Worm (Caenorhabditis elegans) whole organism, L3 larva: ENCODE data around the gene chil-21.

Source experiments
- ceh-28 ChIP-seq: fragments of 150-350 bp; optimal IDR thresholded peaks from 2 replicates; lab custom pipeline; 2014; ENCODE audit warnings: missing biosample characterization, missing genetic modification reagents, missing genetic modification characterization
- ceh-9 ChIP-seq: sonication (generic microtip); optimal IDR thresholded peaks from 2 replicates; lab custom pipeline; 2018; ENCODE audit warnings: missing biosample characterization, missing genetic modification characterization
- fkh-10 ChIP-seq: sonication (generic microtip); optimal IDR thresholded peaks from 2 replicates; lab custom pipeline; 2017; ENCODE audit warnings: missing biosample characterization, missing genetic modification reagents, missing genetic modification characterization
- lin-15B ChIP-seq: fragments of 150-350 bp; optimal IDR thresholded peaks from 2 replicates; lab custom pipeline; 2014; ENCODE audit warnings: missing biosample characterization, missing genetic modification characterization
- nfya-1 ChIP-seq: sonication (generic microtip); optimal IDR thresholded peaks from 2 replicates; lab custom pipeline; 2017; ENCODE audit warnings: missing genetic modification characterization, mild to moderate bottlenecking, missing compliant biosample characterization, antibody characterized with exemption, moderate library complexity; ENCODE audit not compliant: insufficient read depth
- nhr-25 ChIP-seq: sonication (generic microtip); optimal IDR thresholded peaks from 2 replicates; lab custom pipeline; 2017; ENCODE audit warnings: missing biosample characterization, missing genetic modification characterization
- skn-1 ChIP-seq: fragments of 150-350 bp; optimal IDR thresholded peaks from 2 replicates; lab custom pipeline; 2014; ENCODE audit warnings: missing biosample characterization, missing genetic modification characterization
- ztf-4 ChIP-seq: fragments of 150-350 bp; optimal IDR thresholded peaks from 2 replicates; lab custom pipeline; 2014; ENCODE audit warnings: missing biosample characterization, missing genetic modification characterization

ce11 chrII:9421969-9422368 is 39.8 kb downstream of the chil-21 start, which contains the start of gene M176.11:
- TF ChIP-seq nhr-25 (tag; lab: Kevin White, UChicago), result no peak
- no peak for TF ChIP-seq ztf-4
- no peak for TF ChIP-seq ceh-28 (tag; lab: Kevin White, UChicago)
- no peak for TF ChIP-seq ceh-9 (tag; lab: Kevin White, UChicago)
- TF ChIP-seq nfya-1 (tag; lab: Kevin White, UChicago), result no peak
- TF ChIP-seq lin-15B (tag; lab: Kevin White, UChicago), result no peak
- TF ChIP-seq fkh-10 (GFP tag; lab: Kevin White, UChicago), result no peak
- TF ChIP-seq skn-1 (tag; lab: Kevin White, UChicago), result no peak
